Worm (Caenorhabditis elegans): ENCODE data around the gene cyp-32A1.

The cyp-32A1 gene

DNA sequence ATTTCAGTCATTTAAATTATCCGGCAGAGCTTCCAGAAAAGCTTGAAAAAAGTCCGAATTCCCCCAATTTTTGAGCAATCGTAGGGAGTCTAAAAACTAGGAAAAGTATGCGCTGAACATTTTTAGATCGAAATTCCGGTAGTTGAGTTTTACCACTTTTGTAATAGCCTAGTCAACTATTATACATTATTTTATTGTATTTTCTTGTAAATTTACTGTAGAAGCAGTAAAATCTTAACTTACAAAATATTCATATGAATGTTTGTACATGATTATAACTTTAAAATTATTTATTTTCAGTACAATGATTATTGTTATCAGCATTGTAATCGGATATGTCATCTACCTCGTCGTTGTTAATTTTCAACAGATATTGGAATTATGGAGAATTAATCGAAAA lies at the start of gene cyp-32A1:
Gene cyp-32A1 (plus strand): TSS at position 301 of the 400 bp plus-strand sequence.
- TF ChIP-seq pes-1 (GFP tag; IDR thresholded peaks at IDR 0.05), result no peak
- TF ChIP-seq ceh-13 (GFP tag; optimal IDR thresholded peaks at IDR 0.05), result no peak
- TF ChIP-seq B0310.2 (tag; optimal IDR thresholded peaks at IDR 0.05), result no peak
- no peak for TF ChIP-seq ama-1 (optimal IDR thresholded peaks at IDR 0.05)
- no peak for TF ChIP-seq ets-7 (tag; optimal IDR thresholded peaks at IDR 0.05)
- no peak for TF ChIP-seq sea-1 (GFP tag; conservative IDR thresholded peaks at IDR 0.05)
- TF ChIP-seq hnd-1 (tag; optimal IDR thresholded peaks at IDR 0.05), result no peak
- TF ChIP-seq scrt-1 (GFP tag; IDR thresholded peaks at IDR 0.05), result no peak
- no peak for TF ChIP-seq hmbx-1 (tag; optimal IDR thresholded peaks at IDR 0.05)
- no peak for TF ChIP-seq tbx-11 (GFP tag; IDR thresholded peaks at IDR 0.05)
- TF ChIP-seq tra-4 (tag; optimal IDR thresholded peaks at IDR 0.05), result no peak
- TF ChIP-seq hmg-4 (GFP tag; optimal IDR thresholded peaks at IDR 0.05), result no peak
- no peak for TF ChIP-seq tbx-37 (GFP tag; conservative IDR thresholded peaks at IDR 0.05)
- no peak for TF ChIP-seq F13C5.2 (tag; optimal IDR thresholded peaks at IDR 0.05)
- TF ChIP-seq ceh-36 (tag; optimal IDR thresholded peaks at IDR 0.05), result no peak
- no peak for TF ChIP-seq flt-1 (GFP tag; IDR thresholded peaks at IDR 0.05)
- no peak for TF ChIP-seq aly-1 (tag; optimal IDR thresholded peaks at IDR 0.05)

DNA sequence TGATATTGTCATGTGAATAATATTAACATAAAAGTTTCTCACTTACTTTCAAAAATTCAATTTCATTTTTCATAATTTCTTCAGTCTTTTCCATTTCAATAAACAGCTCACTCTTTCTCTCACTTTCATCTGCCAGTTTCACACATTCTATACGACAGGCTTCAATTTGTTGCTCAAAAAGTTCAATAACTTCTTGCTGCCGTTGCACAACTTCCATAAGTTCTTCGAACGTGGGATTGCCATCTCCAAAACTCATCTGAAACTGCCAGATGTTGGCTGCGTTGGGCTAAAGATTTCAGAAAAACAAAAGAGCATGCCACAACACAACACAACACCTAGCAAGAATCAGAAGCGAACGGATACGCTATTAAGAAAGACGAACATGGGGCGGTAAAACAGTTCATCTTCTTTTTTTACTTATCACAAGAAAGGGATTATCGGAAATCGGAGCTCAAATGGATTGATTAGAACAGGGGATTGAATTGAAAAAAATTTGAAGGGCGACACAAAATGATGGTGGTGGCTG lies 48.3 kb upstream of the cyp-32A1 start:
- TF ChIP-seq ets-7 (tag; optimal IDR thresholded peaks at IDR 0.05) (no peak), tbx-11 (GFP tag; IDR thresholded peaks at IDR 0.05) (no peak), F13C5.2 (tag; optimal IDR thresholded peaks at IDR 0.05) (no peak), tbx-37 (GFP tag; conservative IDR thresholded peaks at IDR 0.05) (no peak), aly-1 (tag; optimal IDR thresholded peaks at IDR 0.05) (no peak), ceh-36 (tag; optimal IDR thresholded peaks at IDR 0.05) (no peak), ama-1 (optimal IDR thresholded peaks at IDR 0.05) (no peak), tra-4 (tag; optimal IDR thresholded peaks at IDR 0.05) (no peak)

DNA sequence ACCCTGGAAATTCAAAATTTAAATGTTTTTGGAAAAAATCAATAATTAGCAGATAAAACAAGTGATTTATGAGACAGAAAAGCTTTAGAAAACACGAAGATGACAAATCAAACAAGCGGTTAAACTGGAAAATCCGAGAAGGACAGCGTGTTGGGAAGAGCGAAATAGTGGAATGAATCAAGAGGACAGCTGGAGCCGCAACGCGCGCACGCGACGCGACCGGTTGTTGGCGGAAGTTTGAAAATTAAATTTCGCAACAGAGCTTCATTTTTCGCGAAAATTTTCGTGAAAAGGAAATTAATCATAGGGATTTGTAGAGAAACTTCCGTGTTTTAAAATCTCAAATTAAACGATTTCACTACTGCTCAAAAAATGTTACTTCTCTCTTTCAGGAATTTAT lies 46.7 kb upstream of the cyp-32A1 start, which contains the start of gene clic-1:
Gene clic-1 (minus strand): TSS at position 3 of the 400 bp plus-strand sequence.
- TF ChIP-seq ceh-36 (tag; optimal IDR thresholded peaks at IDR 0.05) (no peak), tbx-37 (GFP tag; conservative IDR thresholded peaks at IDR 0.05) (no peak), F13C5.2 (tag; optimal IDR thresholded peaks at IDR 0.05) (peak; percentile 63), tbx-11 (GFP tag; IDR thresholded peaks at IDR 0.05) (no peak), pes-1 (GFP tag; IDR thresholded peaks at IDR 0.05) (no peak)

DNA sequence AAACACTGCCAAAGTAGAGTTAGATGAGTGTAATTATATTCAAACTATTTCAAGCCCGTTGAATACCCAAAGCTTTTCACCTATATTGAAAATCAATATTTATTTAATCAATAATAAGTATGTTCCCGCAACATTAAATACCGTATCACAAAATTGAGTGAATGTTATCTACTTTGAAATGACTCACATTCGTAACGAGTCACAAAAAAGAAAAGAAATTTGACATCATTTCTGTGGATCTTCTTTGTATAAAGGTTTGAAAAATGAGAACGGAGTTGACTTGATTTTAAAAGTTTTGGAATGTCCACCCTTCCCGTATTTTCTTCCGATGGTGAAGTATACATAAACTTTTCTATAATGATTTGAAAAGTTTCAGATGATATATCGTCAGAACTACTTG lies 46.3 kb upstream of the cyp-32A1 start, which contains the start of gene srr-10:
Gene srr-10 (plus strand): TSS at position 301 of the 400 bp plus-strand sequence.
- TF ChIP-seq hnd-1 (tag; optimal IDR thresholded peaks at IDR 0.05), result no peak
- no peak for TF ChIP-seq tbx-11 (GFP tag; IDR thresholded peaks at IDR 0.05)
- no peak for TF ChIP-seq ceh-13 (GFP tag; optimal IDR thresholded peaks at IDR 0.05)
- TF ChIP-seq tra-4 (tag; optimal IDR thresholded peaks at IDR 0.05), result no peak
- TF ChIP-seq F13C5.2 (tag; optimal IDR thresholded peaks at IDR 0.05), result no peak
- TF ChIP-seq hmbx-1 (tag; optimal IDR thresholded peaks at IDR 0.05), result no peak
- TF ChIP-seq ets-7 (tag; optimal IDR thresholded peaks at IDR 0.05), result no peak

DNA sequence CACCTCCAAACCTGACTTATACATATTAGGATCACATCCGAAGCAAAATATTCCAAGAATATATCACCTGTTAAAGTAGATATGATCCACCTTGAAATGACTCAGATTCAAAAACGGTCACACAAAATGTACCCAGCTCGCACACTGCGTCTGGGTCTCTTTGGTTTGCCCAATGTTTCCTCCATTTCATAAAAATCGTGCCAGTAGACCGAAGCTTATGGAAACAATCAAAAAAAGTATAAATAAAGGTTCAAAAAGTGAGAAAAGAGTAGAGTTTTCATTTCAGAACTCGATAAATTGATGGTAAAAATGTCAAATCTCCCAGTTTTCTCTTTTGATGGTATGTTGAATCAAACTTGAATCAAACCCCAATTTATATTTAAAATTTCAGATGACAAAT lies 43.9 kb upstream of the cyp-32A1 start, which contains the start of gene srr-9:
Gene srr-9 (plus strand): TSS at position 301 of the 400 bp plus-strand sequence.
- TF ChIP-seq scrt-1 (GFP tag; IDR thresholded peaks at IDR 0.05), result no peak
- TF ChIP-seq tbx-37 (GFP tag; conservative IDR thresholded peaks at IDR 0.05), result no peak
- TF ChIP-seq flt-1 (GFP tag; IDR thresholded peaks at IDR 0.05), result no peak
- no peak for TF ChIP-seq hmbx-1 (tag; optimal IDR thresholded peaks at IDR 0.05)
- TF ChIP-seq tbx-11 (GFP tag; IDR thresholded peaks at IDR 0.05), result no peak
- no peak for TF ChIP-seq B0310.2 (tag; optimal IDR thresholded peaks at IDR 0.05)
- TF ChIP-seq ceh-36 (tag; optimal IDR thresholded peaks at IDR 0.05), result no peak
- TF ChIP-seq aly-1 (tag; optimal IDR thresholded peaks at IDR 0.05), result no peak
- no peak for TF ChIP-seq ceh-13 (GFP tag; optimal IDR thresholded peaks at IDR 0.05)
- TF ChIP-seq pes-1 (GFP tag; IDR thresholded peaks at IDR 0.05), result no peak
- no peak for TF ChIP-seq hnd-1 (tag; optimal IDR thresholded peaks at IDR 0.05)
- TF ChIP-seq tra-4 (tag; optimal IDR thresholded peaks at IDR 0.05), result no peak
- no peak for TF ChIP-seq sea-1 (GFP tag; conservative IDR thresholded peaks at IDR 0.05)
- TF ChIP-seq hmg-4 (GFP tag; optimal IDR thresholded peaks at IDR 0.05), result no peak
- no peak for TF ChIP-seq ets-7 (tag; optimal IDR thresholded peaks at IDR 0.05)
- TF ChIP-seq F13C5.2 (tag; optimal IDR thresholded peaks at IDR 0.05), result no peak
- no peak for TF ChIP-seq ama-1 (optimal IDR thresholded peaks at IDR 0.05)

DNA sequence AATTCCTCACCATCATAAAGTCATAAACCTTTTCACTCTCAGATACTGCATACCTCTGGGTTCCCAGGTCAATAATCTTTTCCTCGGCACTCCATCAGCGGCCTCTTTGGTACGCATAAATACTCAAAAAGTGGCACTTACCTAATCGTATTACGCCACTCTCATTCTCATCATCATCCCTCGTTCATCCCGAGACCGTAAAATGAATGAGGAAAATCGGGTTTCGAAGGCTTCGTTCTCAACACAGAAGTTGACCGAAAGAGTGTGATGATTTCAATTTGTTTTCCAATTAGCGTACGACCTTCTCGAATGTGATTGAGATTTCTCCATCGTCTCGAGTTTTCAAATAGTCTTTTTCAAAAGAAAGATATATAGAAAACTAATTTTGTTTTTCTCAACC lies 41.7 kb upstream of the cyp-32A1 start:
- no peak for TF ChIP-seq sea-1 (GFP tag; conservative IDR thresholded peaks at IDR 0.05)
- TF ChIP-seq hmg-4 (GFP tag; optimal IDR thresholded peaks at IDR 0.05), result no peak
- TF ChIP-seq ama-1 (optimal IDR thresholded peaks at IDR 0.05), result no peak
- TF ChIP-seq tbx-37 (GFP tag; conservative IDR thresholded peaks at IDR 0.05), result no peak
- TF ChIP-seq ceh-13 (GFP tag; optimal IDR thresholded peaks at IDR 0.05), result no peak
- TF ChIP-seq tbx-11 (GFP tag; IDR thresholded peaks at IDR 0.05), result no peak
- TF ChIP-seq hnd-1 (tag; optimal IDR thresholded peaks at IDR 0.05), result no peak
- TF ChIP-seq pes-1 (GFP tag; IDR thresholded peaks at IDR 0.05), result no peak
- TF ChIP-seq ets-7 (tag; optimal IDR thresholded peaks at IDR 0.05), result no peak
- no peak for TF ChIP-seq scrt-1 (GFP tag; IDR thresholded peaks at IDR 0.05)
- TF ChIP-seq B0310.2 (tag; optimal IDR thresholded peaks at IDR 0.05), result no peak
- no peak for TF ChIP-seq aly-1 (tag; optimal IDR thresholded peaks at IDR 0.05)
- no peak for TF ChIP-seq flt-1 (GFP tag; IDR thresholded peaks at IDR 0.05)

DNA sequence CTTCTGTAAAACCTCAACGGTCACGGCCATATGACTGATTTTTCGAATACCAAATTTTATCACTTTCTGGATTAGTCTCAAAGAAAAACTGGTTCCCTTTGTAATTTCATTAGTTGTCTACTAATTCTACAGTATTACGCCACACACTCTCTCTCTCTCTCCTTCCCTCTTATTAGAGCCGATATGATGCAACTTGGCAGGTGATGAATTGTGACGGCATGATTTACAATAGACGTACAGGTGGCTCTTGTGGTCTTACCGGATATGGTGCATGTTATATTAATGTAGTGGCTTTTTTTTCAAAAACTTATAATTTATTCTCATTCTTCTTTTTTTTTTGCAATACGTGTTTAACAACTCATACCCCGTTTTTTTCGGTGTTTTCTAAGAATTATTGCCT lies 39.7 kb upstream of the cyp-32A1 start:
- TF ChIP-seq tra-4 (tag; optimal IDR thresholded peaks at IDR 0.05) (no peak), aly-1 (tag; optimal IDR thresholded peaks at IDR 0.05) (no peak), tbx-11 (GFP tag; IDR thresholded peaks at IDR 0.05) (no peak), F13C5.2 (tag; optimal IDR thresholded peaks at IDR 0.05) (no peak), hmbx-1 (tag; optimal IDR thresholded peaks at IDR 0.05) (no peak), ama-1 (optimal IDR thresholded peaks at IDR 0.05) (no peak), pes-1 (GFP tag; IDR thresholded peaks at IDR 0.05) (no peak), ceh-36 (tag; optimal IDR thresholded peaks at IDR 0.05) (no peak), tbx-37 (GFP tag; conservative IDR thresholded peaks at IDR 0.05) (no peak), hnd-1 (tag; optimal IDR thresholded peaks at IDR 0.05) (no peak), sea-1 (GFP tag; conservative IDR thresholded peaks at IDR 0.05) (no peak), scrt-1 (GFP tag; IDR thresholded peaks at IDR 0.05) (no peak), flt-1 (GFP tag; IDR thresholded peaks at IDR 0.05) (no peak), ets-7 (tag; optimal IDR thresholded peaks at IDR 0.05) (no peak)
